Worm (Caenorhabditis elegans) whole organism, L4 larva: ENCODE measurements around the gene K05F6.14.

ENCODE experiments used
- F10B5.3 ChIP-seq: sonication (generic microtip); optimal IDR thresholded peaks from 2 replicates; lab custom pipeline; 2016; ENCODE audit warnings: mild to moderate bottlenecking, missing genetic modification characterization, missing compliant biosample characterization
- F26F4.8 ChIP-seq: fragments of 200-800 bp; sonication (Bioruptor generic); conservative IDR thresholded peaks from 2 replicates; pipeline ENCODE4 v1.3.6; 2022; ENCODE audit warnings: missing genetic modification characterization, missing compliant biosample characterization
- F44E2.7 ChIP-seq: fragments of 200-800 bp; sonication (Bioruptor generic); IDR thresholded peaks from 2 replicates; pipeline ENCODE4 v2.1.2; 2022; ENCODE audit warnings: missing genetic modification characterization, missing compliant biosample characterization
- R02D3.7 ChIP-seq: fragments of 150-350 bp; sonication (generic microtip); optimal IDR thresholded peaks from 3 replicates; lab custom pipeline; 2014; ENCODE audit warnings: missing biosample characterization, missing genetic modification characterization
- Y48G9A.11 ChIP-seq: fragments of 200-800 bp; sonication (Bioruptor generic); IDR thresholded peaks from 2 replicates; pipeline ENCODE4 v1.3.6; 2022; ENCODE audit warnings: missing genetic modification reagents, missing genetic modification characterization, missing compliant biosample characterization
- ZK337.2 ChIP-seq: fragments of 200-800 bp; sonication (Bioruptor generic); IDR thresholded peaks from 2 replicates; pipeline ENCODE4 v1.3.6; 2022; ENCODE audit warnings: missing genetic modification reagents, missing genetic modification characterization, missing compliant biosample characterization
- ZK546.5 ChIP-seq, 2 experiments: sonication (generic microtip); optimal IDR thresholded peaks; 2 replicates each; lab custom pipeline; 2017; ENCODE audit warnings: missing biosample characterization in 2 of 2, missing genetic modification characterization in 2 of 2
- aha-1 ChIP-seq: fragments of 150-350 bp; peaks from one replicate; lab custom pipeline; 2014; ENCODE audit warnings: missing biosample characterization, missing genetic modification characterization
- aly-2 ChIP-seq: sonication (generic microtip); optimal IDR thresholded peaks from 2 replicates; lab custom pipeline; 2018; ENCODE audit warnings: missing biosample characterization, missing genetic modification characterization
- ama-1 ChIP-seq: fragments of 150-350 bp; optimal IDR thresholded peaks from 2 replicates; lab custom pipeline; 2014; ENCODE audit warnings: inconsistent platforms, mixed read lengths
- ceh-20 ChIP-seq: fragments of 200-800 bp; sonication (Bioruptor generic); IDR thresholded peaks from 2 replicates; pipeline ENCODE4 v1.3.6; 2022; ENCODE audit warnings: missing genetic modification reagents, missing genetic modification characterization, missing compliant biosample characterization
- ceh-82 ChIP-seq: sonication (generic microtip); optimal IDR thresholded peaks from 2 replicates; lab custom pipeline; 2017; ENCODE audit warnings: missing biosample characterization, missing genetic modification characterization
- ces-1 ChIP-seq: fragments of 150-350 bp; sonication (generic microtip); optimal IDR thresholded peaks from 4 replicates; lab custom pipeline; 2014; ENCODE audit warnings: missing biosample characterization, missing genetic modification reagents, missing genetic modification characterization
- cey-2 ChIP-seq: sonication (generic microtip); optimal IDR thresholded peaks from 3 replicates; lab custom pipeline; 2017; ENCODE audit warnings: missing genetic modification characterization, mild to moderate bottlenecking, missing compliant biosample characterization, antibody characterized with exemption, borderline replicate concordance; ENCODE audit not compliant: insufficient read depth
- daf-12 ChIP-seq: fragments of 150-350 bp; optimal IDR thresholded peaks from 2 replicates; lab custom pipeline; 2014; ENCODE audit warnings: missing biosample characterization, missing genetic modification reagents, missing genetic modification characterization
- daf-16 ChIP-seq, 3 experiments: sonication (generic microtip); optimal IDR thresholded peaks; 2 replicates each; lab custom pipeline; 2016 to 2017; ENCODE audit warnings: missing genetic modification characterization in 3 of 3, missing genetic modification reagents in 3 of 3, mild to moderate bottlenecking in 2 of 3, missing compliant biosample characterization in 2 of 3, missing biosample characterization in 1 of 3, moderate library complexity in 1 of 3
- daf-8 ChIP-seq: fragments of 200-800 bp; sonication (Bioruptor generic); IDR thresholded peaks from 2 replicates; pipeline ENCODE4 v1.3.6; 2022; ENCODE audit warnings: missing genetic modification characterization, missing compliant biosample characterization
- dpl-1 ChIP-seq: fragments of 150-350 bp; optimal IDR thresholded peaks from 2 replicates; lab custom pipeline; 2014; ENCODE audit warnings: missing biosample characterization, missing genetic modification reagents, missing genetic modification characterization
- egl-43 ChIP-seq: fragments of 200-800 bp; sonication (Bioruptor generic); IDR thresholded peaks from 2 replicates; pipeline ENCODE4 v1.3.6; 2022; ENCODE audit warnings: missing genetic modification reagents, missing genetic modification characterization, missing compliant biosample characterization
- fos-1 ChIP-seq: fragments of 150-350 bp; optimal IDR thresholded peaks from 2 replicates; lab custom pipeline; 2014; ENCODE audit warnings: missing biosample characterization, missing genetic modification characterization
- hif-1 ChIP-seq, 2 experiments: sonication (generic microtip); optimal IDR thresholded peaks; 2 replicates each; lab custom pipeline; 2016 to 2017; ENCODE audit warnings: missing compliant biosample characterization in 2 of 2, missing genetic modification characterization in 2 of 2, missing genetic modification reagents in 2 of 2, missing genotype in 2 of 2, mild to moderate bottlenecking in 1 of 2
- hlh-11 ChIP-seq: fragments of 200-800 bp; sonication (Bioruptor generic); optimal IDR thresholded peaks from 2 replicates; lab custom pipeline; 2018; ENCODE audit warnings: mild to moderate bottlenecking, missing genetic modification characterization, missing compliant biosample characterization
- hlh-30 ChIP-seq: sonication (generic microtip); optimal IDR thresholded peaks from 2 replicates; lab custom pipeline; 2017; ENCODE audit warnings: antibody characterized with exemption, mild to moderate bottlenecking, missing genetic modification characterization, missing compliant biosample characterization; ENCODE audit not compliant: insufficient read depth
- jun-1 ChIP-seq: fragments of 150-350 bp; optimal IDR thresholded peaks from 2 replicates; lab custom pipeline; 2014; ENCODE audit warnings: missing biosample characterization, missing genetic modification reagents, missing genetic modification characterization
- lin-15B ChIP-seq: fragments of 150-350 bp; sonication (generic microtip); optimal IDR thresholded peaks from 3 replicates; lab custom pipeline; 2014; ENCODE audit warnings: missing biosample characterization, missing genetic modification characterization
- lin-29 ChIP-seq: fragments of 200-800 bp; sonication (Bioruptor generic); IDR thresholded peaks from 2 replicates; pipeline ENCODE4 v1.3.6; 2022; ENCODE audit warnings: missing genetic modification reagents, missing genetic modification characterization, missing compliant biosample characterization
- lin-39 ChIP-seq: fragments of 150-350 bp; optimal IDR thresholded peaks from 2 replicates; lab custom pipeline; 2014; ENCODE audit warnings: missing biosample characterization, missing genetic modification reagents, missing genetic modification characterization
- lsy-2 ChIP-seq, 2 experiments: fragments of 150-350 bp in 1 of 2; sonication (generic microtip) in 1 of 2; optimal IDR thresholded peaks; 2 replicates each; lab custom pipeline; 2014 to 2017; ENCODE audit warnings: missing biosample characterization in 2 of 2, missing genetic modification characterization in 2 of 2
- madf-5 ChIP-seq, 2 experiments: fragments of 200-800 bp; sonication (Bioruptor generic); IDR thresholded peaks; 2 replicates each; pipeline ENCODE4 v1.3.6; 2022; ENCODE audit warnings: missing compliant biosample characterization in 2 of 2, missing genetic modification characterization in 2 of 2
- mep-1 ChIP-seq: fragments of 150-350 bp; sonication (generic microtip); optimal IDR thresholded peaks from 3 replicates; lab custom pipeline; 2014; ENCODE audit warnings: missing biosample characterization, missing genetic modification characterization
- mxl-2 ChIP-seq: fragments of 200-800 bp; sonication (Bioruptor generic); conservative IDR thresholded peaks from 2 replicates; pipeline ENCODE4 v1.3.6; 2022; ENCODE audit warnings: missing genetic modification reagents, missing genetic modification characterization, missing compliant biosample characterization
- nhr-237 ChIP-seq: sonication (generic microtip); optimal IDR thresholded peaks from 2 replicates; lab custom pipeline; 2017; ENCODE audit warnings: missing biosample characterization, missing genetic modification characterization
- nhr-25 ChIP-seq: sonication (generic microtip); optimal IDR thresholded peaks from 2 replicates; lab custom pipeline; 2017; ENCODE audit warnings: missing genetic modification characterization, mild to moderate bottlenecking, missing compliant biosample characterization, antibody characterized with exemption, moderate library complexity, borderline replicate concordance; ENCODE audit not compliant: insufficient read depth
- nhr-28 ChIP-seq: fragments of 150-350 bp; optimal IDR thresholded peaks from 2 replicates; lab custom pipeline; 2014; ENCODE audit warnings: missing biosample characterization, missing genetic modification characterization
- nhr-41 ChIP-seq: fragments of 200-800 bp; sonication (Bioruptor generic); IDR thresholded peaks from 2 replicates; pipeline ENCODE4 v1.3.6; 2022; ENCODE audit warnings: missing genetic modification reagents, missing genetic modification characterization, missing compliant biosample characterization
- nhr-48 ChIP-seq: sonication (generic microtip); optimal IDR thresholded peaks from 2 replicates; lab custom pipeline; 2016; ENCODE audit warnings: mild to moderate bottlenecking, missing genetic modification characterization, missing compliant biosample characterization
- nhr-6 ChIP-seq: fragments of 150-350 bp; optimal IDR thresholded peaks from 2 replicates; lab custom pipeline; 2014; ENCODE audit warnings: missing biosample characterization, missing genetic modification characterization
- pqm-1 ChIP-seq: sonication (generic microtip); optimal IDR thresholded peaks from 2 replicates; lab custom pipeline; 2017; ENCODE audit warnings: missing biosample characterization, missing genetic modification characterization
- saeg-2 ChIP-seq: fragments of 200-800 bp; sonication (Bioruptor generic); IDR thresholded peaks from 2 replicates; pipeline ENCODE4 v1.3.6; 2022; ENCODE audit warnings: missing genetic modification reagents, missing genetic modification characterization, missing compliant biosample characterization
- tra-1 ChIP-seq: fragments of 200-800 bp; sonication (Bioruptor generic); IDR thresholded peaks from 2 replicates; pipeline ENCODE4 v1.3.6; 2022; ENCODE audit warnings: missing genetic modification reagents, missing genetic modification characterization, missing compliant biosample characterization
- unc-130 ChIP-seq: sonication (generic microtip); optimal IDR thresholded peaks from 2 replicates; lab custom pipeline; 2016; ENCODE audit warnings: missing genetic modification reagents, missing genetic modification characterization, missing compliant biosample characterization
- unc-62 ChIP-seq, 3 experiments: fragments of 150-350 bp in 1 of 3; sonication (generic microtip); optimal IDR thresholded peaks in 2 of 3; peaks in 1 of 3; 1 replicate in 1 of 3; 2 replicates in 2 of 3; lab custom pipeline; 2014 to 2017; ENCODE audit warnings: missing biosample characterization in 3 of 3, missing genetic modification characterization in 3 of 3, missing genetic modification reagents in 3 of 3, missing genotype in 1 of 3
- zip-11 ChIP-seq: fragments of 200-800 bp; sonication (Bioruptor generic); IDR thresholded peaks from 2 replicates; pipeline ENCODE4 v1.3.6; 2022; ENCODE audit warnings: missing genetic modification characterization, missing compliant biosample characterization
- ztf-11 ChIP-seq: fragments of 150-350 bp; optimal IDR thresholded peaks from 2 replicates; lab custom pipeline; 2014; ENCODE audit warnings: missing biosample characterization, missing genetic modification characterization

The K05F6.14 gene

DNA sequence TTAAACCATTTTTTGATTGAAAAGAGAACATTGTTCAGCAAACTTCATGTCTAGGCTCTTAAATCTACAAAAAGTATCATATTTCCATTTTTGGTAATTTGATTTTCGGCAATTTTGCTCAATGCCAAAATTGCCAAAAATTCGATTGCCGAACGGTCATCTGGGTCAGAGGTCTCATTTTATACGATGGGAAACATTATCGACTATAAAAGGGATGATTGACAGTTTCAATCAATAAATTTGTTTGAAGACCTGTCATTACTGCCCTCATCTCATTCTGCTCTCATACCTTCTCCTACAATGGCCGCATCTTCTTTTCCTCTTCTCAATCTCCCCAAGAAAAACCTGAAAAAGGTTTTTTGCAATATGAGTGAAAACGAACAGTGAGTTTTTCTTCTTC lies at the start of gene K05F6.14:
Gene K05F6.14, plus strand, starts transcription at position 301 of the 400 bp plus-strand sequence.
- TF ChIP-seq dpl-1 (GFP tag; lab: Kevin White, UChicago), result no peak
- no peak for TF ChIP-seq F44E2.7
- no peak for TF ChIP-seq ztf-11 (tag; lab: Kevin White, UChicago)
- TF ChIP-seq Y48G9A.11 (GFP tag; lab: Robert Waterston, UW), result no peak
- no peak for TF ChIP-seq lin-29 (GFP tag; lab: Robert Waterston, UW)
- no peak for TF ChIP-seq zip-11 (GFP tag; lab: Robert Waterston, UW)
- TF ChIP-seq nhr-237, result no peak
- TF ChIP-seq ceh-20 (GFP tag; lab: Robert Waterston, UW), result no peak
- TF ChIP-seq unc-130, result no peak
- no peak for TF ChIP-seq madf-5 (GFP tag; IDR thresholded peaks at IDR 0.05; lab: Robert Waterston, UW)
- TF ChIP-seq mxl-2 (GFP tag; lab: Robert Waterston, UW), result no peak
- no peak for TF ChIP-seq nhr-25 (tag; lab: Kevin White, UChicago)
- TF ChIP-seq lin-15B (tag; lab: Kevin White, UChicago), result no peak
- TF ChIP-seq nhr-6, result no peak
- no peak for TF ChIP-seq tra-1
- no peak for TF ChIP-seq aha-1 (tag; lab: Kevin White, UChicago)

ce11 chrII:1517354-1517753 lies 44.6 kb upstream of the K05F6.14 start, which contains the start of gene math-45:
TSS of gene math-45 (minus strand) at chrII:1517454.
- TF ChIP-seq daf-12 (tag; lab: Kevin White, UChicago), result no peak
- TF ChIP-seq ztf-11 (tag; lab: Kevin White, UChicago), result no peak
- TF ChIP-seq ces-1 (GFP tag; lab: Kevin White, UChicago), result no peak
- no peak for TF ChIP-seq aha-1 (tag; lab: Kevin White, UChicago)
- peak; percentile 17 for TF ChIP-seq nhr-28 (tag; lab: Kevin White, UChicago)
- TF ChIP-seq ZK337.2 (GFP tag; lab: Robert Waterston, UW), result no peak
- no peak for TF ChIP-seq daf-16 (GFP tag; optimal IDR thresholded peaks at IDR 0.05; lab: Kevin White, UChicago)
- TF ChIP-seq daf-16 (tag; optimal IDR thresholded peaks at IDR 0.05; lab: Kevin White, UChicago), result peak; percentile 52
- TF ChIP-seq, all 104 proteins: peak for 2

ce11 chrII:1518914-1519313 lies 43.0 kb upstream of the K05F6.14 start, which contains the start of gene Y51H7BR.8:
TSS of gene Y51H7BR.8 (plus strand) at chrII:1519214.
- TF ChIP-seq nhr-41 (GFP tag; lab: Robert Waterston, UW) (no peak), fos-1 (no peak), F44E2.7 (no peak), mep-1 (tag; lab: Kevin White, UChicago) (no peak), saeg-2 (GFP tag; lab: Robert Waterston, UW) (no peak), nhr-48 (tag; lab: Kevin White, UChicago) (no peak), F26F4.8 (GFP tag; lab: Robert Waterston, UW) (no peak), R02D3.7 (no peak), lin-29 (GFP tag; lab: Robert Waterston, UW) (no peak), aly-2 (tag; lab: Kevin White, UChicago) (no peak), daf-8 (GFP tag; lab: Robert Waterston, UW) (no peak), cey-2 (tag; lab: Kevin White, UChicago) (no peak), daf-16 (GFP tag; optimal IDR thresholded peaks at IDR 0.05; lab: Kevin White, UChicago) (no peak), daf-16 (tag; optimal IDR thresholded peaks at IDR 0.05; lab: Kevin White, UChicago) (no peak), hlh-30 (no peak), F10B5.3 (no peak), ceh-20 (GFP tag; lab: Robert Waterston, UW) (no peak), pqm-1 (tag; lab: Kevin White, UChicago) (no peak)

DNA sequence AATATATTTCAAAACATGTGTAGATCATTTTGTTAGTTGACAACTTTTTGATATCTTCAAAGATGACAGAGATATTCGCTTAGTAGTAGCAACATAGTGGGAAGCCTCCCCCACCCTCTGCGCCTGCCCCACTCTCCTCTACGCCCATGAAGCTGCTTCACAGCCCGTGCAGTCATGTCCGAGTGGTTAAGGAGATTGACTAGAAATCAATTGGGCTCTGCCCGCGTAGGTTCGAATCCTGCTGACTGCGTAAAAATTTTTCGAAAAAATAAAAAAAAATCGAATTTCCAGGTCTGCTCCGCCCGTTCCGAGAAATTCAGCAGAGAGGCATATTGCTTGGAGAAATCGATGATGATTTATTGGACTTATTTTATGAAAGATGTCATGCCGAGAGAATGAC lies 42.1 kb upstream of the K05F6.14 start:
- TF ChIP-seq daf-12 (tag; lab: Kevin White, UChicago) (no peak), hlh-11 (no peak), saeg-2 (GFP tag; lab: Robert Waterston, UW) (no peak), Y48G9A.11 (GFP tag; lab: Robert Waterston, UW) (peak; percentile 65; the same call in 1 of the 2 replicates), ceh-82 (no peak), ama-1 (lab: Kevin White, UChicago) (no peak), ZK546.5 (tag; optimal IDR thresholded peaks at IDR 0.05; lab: Kevin White, UChicago) (no peak), hif-1 (tag; optimal IDR thresholded peaks at IDR 0.05; lab: Kevin White, UChicago) (peak in 1 of 2 experiments; percentile 22), jun-1 (tag; lab: Kevin White, UChicago) (no peak), lsy-2 (tag; optimal IDR thresholded peaks at IDR 0.05; lab: Kevin White, UChicago) (peak in 1 of 2 experiments; percentile 29), nhr-28 (tag; lab: Kevin White, UChicago) (no peak), unc-62 (GFP tag; optimal IDR thresholded peaks at IDR 0.05 in 1 of 2; lab: Kevin White, UChicago) (no peak), unc-62 (tag; optimal IDR thresholded peaks at IDR 0.05; lab: Kevin White, UChicago) (no peak), egl-43 (GFP tag; lab: Robert Waterston, UW) (no peak), madf-5 (GFP tag; IDR thresholded peaks at IDR 0.05; lab: Robert Waterston, UW) (peak in 1 of 2 experiments; percentile 45; a peak in 1 of 4 replicates), lin-39 (tag; lab: Kevin White, UChicago) (no peak), cey-2 (tag; lab: Kevin White, UChicago) (no peak)
